Worm (Caenorhabditis elegans): ENCODE data around the gene nlp-3.

ce11 chrX:13217940-13218339, 39.7 kb upstream of the nlp-3 start:
- TF ChIP-seq tbx-7 (tag; optimal IDR thresholded peaks at IDR 0.05) (no peak), fkh-10 (GFP tag; optimal IDR thresholded peaks at IDR 0.05) (no peak), ama-1 (optimal IDR thresholded peaks at IDR 0.05) (no peak), C08G9.2 (tag; optimal IDR thresholded peaks at IDR 0.05) (no peak), odd-2 (tag; optimal IDR thresholded peaks at IDR 0.05) (no peak), dve-1 (tag; optimal IDR thresholded peaks at IDR 0.05) (no peak), pqm-1 (tag; optimal IDR thresholded peaks at IDR 0.05) (no peak), ceh-18 (tag; optimal IDR thresholded peaks at IDR 0.05) (no peak), ceh-31 (tag; optimal IDR thresholded peaks at IDR 0.05) (no peak), hlh-8 (tag; optimal IDR thresholded peaks at IDR 0.05) (no peak), nhr-11 (tag; optimal IDR thresholded peaks at IDR 0.05) (no peak)

All from whole organism, late embryonic.